Fruit fly (Drosophila melanogaster) whole organism, embryonic: ENCODE data around the gene CG4783.

Experiments used
- Aef1 ChIP-seq: fragments of 200-800 bp; sonication (Bioruptor generic); IDR thresholded peaks from 3 replicates; pipeline ENCODE4 v1.3.6; 2022; ENCODE audit warnings: missing biosample characterization, missing genetic modification characterization
- BEAF-32 ChIP-seq: fragments of 200-800 bp; sonication (Bioruptor generic); optimal IDR thresholded peaks from 3 replicates; lab custom pipeline; 2017; ENCODE audit warnings: missing biosample characterization, missing genetic modification characterization, mild to moderate bottlenecking, moderate library complexity, missing genetic modification reagents
- CG11456 ChIP-seq: fragments of 200-800 bp; sonication (Bioruptor generic); IDR thresholded peaks from 3 replicates; pipeline ENCODE4 v1.3.6; 2022; ENCODE audit warnings: missing biosample characterization, missing genetic modification characterization
- CG12104 ChIP-seq: fragments of 200-800 bp; sonication (Bioruptor generic); optimal IDR thresholded peaks from 3 replicates; lab custom pipeline; 2016; ENCODE audit warnings: missing biosample characterization, missing genetic modification characterization
- CG15011 ChIP-seq: fragments of 200-800 bp; sonication (Bioruptor generic); optimal IDR thresholded peaks from 3 replicates; lab custom pipeline; 2018; ENCODE audit warnings: missing biosample characterization, mild to moderate bottlenecking, missing genetic modification characterization
- CG1529 ChIP-seq: fragments of 200-800 bp; sonication (Bioruptor generic); optimal IDR thresholded peaks from 3 replicates; lab custom pipeline; 2018; ENCODE audit warnings: missing biosample characterization, missing genetic modification characterization
- CG17328 ChIP-seq: fragments of 200-800 bp; sonication (Bioruptor generic); IDR thresholded peaks from 2 replicates; pipeline ENCODE4 v1.3.6; 2022; ENCODE audit warnings: missing biosample characterization, missing genetic modification characterization
- CG17912 ChIP-seq: fragments of 200-800 bp; sonication (Bioruptor generic); optimal IDR thresholded peaks from 2 replicates; lab custom pipeline; 2018; ENCODE audit warnings: missing biosample characterization, mild to moderate bottlenecking, missing genetic modification characterization
- CG2678 ChIP-seq: fragments of 200-800 bp; sonication (Bioruptor generic); optimal IDR thresholded peaks from 3 replicates; lab custom pipeline; 2019; ENCODE audit warnings: missing biosample characterization, mild to moderate bottlenecking, missing genetic modification characterization, moderate library complexity
- CG2712 ChIP-seq: fragments of 200-800 bp; optimal IDR thresholded peaks from 3 replicates; lab custom pipeline; 2019; ENCODE audit warnings: missing biosample characterization, mild to moderate bottlenecking, missing genetic modification characterization, moderate library complexity
- CG3065 ChIP-seq: fragments of 200-800 bp; sonication (Bioruptor generic); optimal IDR thresholded peaks from 2 replicates; lab custom pipeline; 2016; ENCODE audit warnings: missing biosample characterization, missing genetic modification characterization
- CG31365 ChIP-seq: fragments of 200-800 bp; sonication (Bioruptor generic); optimal IDR thresholded peaks from 2 replicates; lab custom pipeline; 2018; ENCODE audit warnings: missing biosample characterization, mild to moderate bottlenecking, missing genetic modification characterization
- CG32532 ChIP-seq: fragments of 200-800 bp; sonication (Bioruptor generic); IDR thresholded peaks from 2 replicates; pipeline ENCODE4 v1.3.6; 2022; ENCODE audit warnings: missing biosample characterization, missing genetic modification characterization
- CG33213 ChIP-seq: fragments of 200-800 bp; sonication (Bioruptor generic); optimal IDR thresholded peaks from 3 replicates; lab custom pipeline; 2016; ENCODE audit warnings: missing biosample characterization, missing genetic modification characterization
- CG3995 ChIP-seq: fragments of 200-800 bp; sonication (Bioruptor generic); optimal IDR thresholded peaks from 3 replicates; lab custom pipeline; 2016; ENCODE audit warnings: missing biosample characterization, missing genetic modification characterization
- CG6175 ChIP-seq: fragments of 200-800 bp; sonication (Bioruptor generic); IDR thresholded peaks from 3 replicates; pipeline ENCODE4 v1.3.6; 2022; ENCODE audit warnings: missing biosample characterization, missing genetic modification characterization
- CG6683 ChIP-seq: fragments of 200-800 bp; sonication (Bioruptor generic); optimal IDR thresholded peaks from 2 replicates; lab custom pipeline; 2017; ENCODE audit warnings: missing biosample characterization, mild to moderate bottlenecking, missing genetic modification characterization, missing genetic modification reagents
- CG7786 ChIP-seq: fragments of 200-800 bp; sonication (Bioruptor generic); optimal IDR thresholded peaks from 2 replicates; lab custom pipeline; 2016; ENCODE audit warnings: missing biosample characterization, missing genetic modification characterization
- CG7928 ChIP-seq: fragments of 200-800 bp; sonication (Bioruptor generic); optimal IDR thresholded peaks from 2 replicates; lab custom pipeline; 2017; ENCODE audit warnings: missing biosample characterization, mild to moderate bottlenecking, missing genetic modification characterization
- CG8290 ChIP-seq, 3 experiments: fragments of 200-800 bp; sonication (Bioruptor generic); optimal IDR thresholded peaks; 2 replicates each; lab custom pipeline; 2016 to 2019; ENCODE audit warnings: missing biosample characterization in 3 of 3, missing genetic modification characterization in 3 of 3, mild to moderate bottlenecking in 2 of 3, moderate library complexity in 1 of 3
- CG8478 ChIP-seq: fragments of >200 bp; optimal IDR thresholded peaks from 2 replicates; lab custom pipeline; 2018
- CG9727 ChIP-seq: fragments of 200-800 bp; sonication (Bioruptor generic); optimal IDR thresholded peaks from 3 replicates; lab custom pipeline; 2017; ENCODE audit warnings: missing biosample characterization, mild to moderate bottlenecking, missing genetic modification characterization
- CG9797 ChIP-seq: fragments of 200-800 bp; sonication (Bioruptor generic); optimal IDR thresholded peaks from 3 replicates; lab custom pipeline; 2018; ENCODE audit warnings: missing biosample characterization, mild to moderate bottlenecking, missing genetic modification characterization
- CG9876 ChIP-seq: fragments of 200-800 bp; sonication (Bioruptor generic); optimal IDR thresholded peaks from 2 replicates; lab custom pipeline; 2016; ENCODE audit warnings: missing biosample characterization, missing genetic modification characterization
- CTCF ChIP-seq: fragments of 200-800 bp; sonication (Bioruptor generic); optimal IDR thresholded peaks from 2 replicates; lab custom pipeline; 2017; ENCODE audit warnings: missing biosample characterization, mild to moderate bottlenecking, missing genetic modification characterization, moderate library complexity
- Dek ChIP-seq: fragments of 200-800 bp; sonication (Bioruptor generic); optimal IDR thresholded peaks from 3 replicates; lab custom pipeline; 2019; ENCODE audit warnings: missing biosample characterization, mild to moderate bottlenecking, missing genetic modification characterization, moderate library complexity
- E2f1 ChIP-seq: fragments of 200-800 bp; sonication (Bioruptor generic); IDR thresholded peaks from 2 replicates; pipeline ENCODE4 v1.3.6; 2022; ENCODE audit warnings: missing biosample characterization, missing genetic modification characterization
- HLH54F ChIP-seq: fragments of 200-800 bp; sonication (Bioruptor generic); optimal IDR thresholded peaks from 3 replicates; lab custom pipeline; 2016; ENCODE audit warnings: missing biosample characterization, missing genetic modification characterization
- Hand ChIP-seq: fragments of 200-800 bp; sonication (Bioruptor generic); optimal IDR thresholded peaks from 2 replicates; lab custom pipeline; 2017; ENCODE audit warnings: mild to moderate bottlenecking, missing biosample characterization, missing genetic modification reagents, missing genetic modification characterization
- Hr51 ChIP-seq, 2 experiments: fragments of 200-800 bp; sonication (Bioruptor generic); optimal IDR thresholded peaks; 2 replicates in 1 of 2; 3 replicates in 1 of 2; lab custom pipeline; 2016 to 2018; ENCODE audit warnings: missing biosample characterization in 2 of 2, missing genetic modification characterization in 2 of 2, mild to moderate bottlenecking in 1 of 2, moderate library complexity in 1 of 2
- Myb ChIP-seq: fragments of 200-800 bp; sonication (Bioruptor generic); optimal IDR thresholded peaks from 2 replicates; lab custom pipeline; 2016; ENCODE audit warnings: missing biosample characterization, missing genetic modification characterization
- NK7.1 ChIP-seq: fragments of 200-800 bp; sonication (Bioruptor generic); optimal IDR thresholded peaks from 3 replicates; lab custom pipeline; 2016; ENCODE audit warnings: missing biosample characterization, missing genetic modification characterization
- Sry-δ ChIP-seq: fragments of 200-800 bp; sonication (Bioruptor generic); optimal IDR thresholded peaks from 2 replicates; lab custom pipeline; 2016; ENCODE audit warnings: missing biosample characterization, missing genetic modification characterization
- ash1 ChIP-seq: fragments of 200-800 bp; sonication (Bioruptor generic); optimal IDR thresholded peaks from 2 replicates; lab custom pipeline; 2018; ENCODE audit warnings: missing biosample characterization, mild to moderate bottlenecking, missing genetic modification characterization
- chn ChIP-seq: fragments of 200-800 bp; sonication (Bioruptor generic); optimal IDR thresholded peaks from 2 replicates; lab custom pipeline; 2016; ENCODE audit warnings: missing biosample characterization, missing genetic modification characterization
- croc ChIP-seq: fragments of 200-800 bp; sonication (Bioruptor generic); conservative IDR thresholded peaks from 3 replicates; pipeline ENCODE4 v1.3.6; 2022; ENCODE audit warnings: missing biosample characterization, missing genetic modification characterization
- dan ChIP-seq: fragments of 200-800 bp; sonication (Bioruptor generic); IDR thresholded peaks from 2 replicates; pipeline ENCODE4 v1.3.6; 2022; ENCODE audit warnings: missing biosample characterization, missing genetic modification characterization
- fru ChIP-seq: fragments of >200 bp; optimal IDR thresholded peaks from 2 replicates; lab custom pipeline; 2017
- gem ChIP-seq: fragments of 200-800 bp; sonication (Bioruptor generic); optimal IDR thresholded peaks from 2 replicates; lab custom pipeline; 2019; ENCODE audit warnings: missing biosample characterization, mild to moderate bottlenecking, missing genetic modification characterization, moderate library complexity
- grau ChIP-seq: fragments of 200-800 bp; optimal IDR thresholded peaks from 3 replicates; lab custom pipeline; 2019; ENCODE audit warnings: missing biosample characterization, mild to moderate bottlenecking, missing genetic modification characterization, moderate library complexity
- hkb ChIP-seq, 2 experiments: fragments of 200-800 bp in 1 of 2; fragments of >200 bp in 1 of 2; sonication (Bioruptor generic) in 1 of 2; IDR thresholded peaks in 1 of 2; optimal IDR thresholded peaks in 1 of 2; 2 replicates each; pipeline versions ENCODE4 v1.3.6 to Lab custom; 2017 to 2022; ENCODE audit warnings: missing biosample characterization in 1 of 2, missing genetic modification characterization in 1 of 2
- insv ChIP-seq, 2 experiments: fragments of 200-800 bp; sonication (Bioruptor generic); optimal IDR thresholded peaks; 3 replicates each; lab custom pipeline; 2016 to 2018; ENCODE audit warnings: missing biosample characterization in 2 of 2, missing genetic modification characterization in 2 of 2
- kah ChIP-seq: fragments of 200-800 bp; sonication (Bioruptor generic); optimal IDR thresholded peaks from 2 replicates; lab custom pipeline; 2018; ENCODE audit warnings: missing biosample characterization, mild to moderate bottlenecking, missing genetic modification characterization
- onecut ChIP-seq: fragments of 200-800 bp; sonication (Bioruptor generic); IDR thresholded peaks from 2 replicates; pipeline ENCODE4 v1.3.6; 2022; ENCODE audit warnings: missing biosample characterization, missing genetic modification characterization
- pan ChIP-seq, 4 experiments: fragments of >200 bp in 3 of 4; fragments of 200-800 bp in 1 of 4; sonication (Bioruptor generic) in 1 of 4; optimal IDR thresholded peaks in 3 of 4; IDR thresholded peaks in 1 of 4; 2 replicates each; pipeline versions ENCODE4 v1.3.6 to Lab custom; 2017 to 2022; ENCODE audit warnings: missing biosample characterization in 2 of 4, missing genetic modification characterization in 2 of 4, mixed read lengths in 1 of 4
- pnt ChIP-seq: fragments of 200-800 bp; sonication (Bioruptor generic); optimal IDR thresholded peaks from 3 replicates; lab custom pipeline; 2016; ENCODE audit warnings: missing biosample characterization, missing genetic modification characterization
- sisA ChIP-seq: fragments of 200-800 bp; sonication (Bioruptor generic); IDR thresholded peaks from 2 replicates; pipeline ENCODE4 v1.3.6; 2022; ENCODE audit warnings: missing biosample characterization, missing genetic modification characterization
- slbo ChIP-seq: fragments of 200-800 bp; sonication (Bioruptor generic); IDR thresholded peaks from 2 replicates; pipeline ENCODE4 v1.3.6; 2022; ENCODE audit warnings: missing biosample characterization, missing genetic modification characterization
- sob ChIP-seq: fragments of 200-800 bp; sonication (Bioruptor generic); IDR thresholded peaks from 2 replicates; pipeline ENCODE4 v1.3.6; 2022; ENCODE audit warnings: missing biosample characterization, missing genetic modification characterization
- stc ChIP-seq: fragments of 200-800 bp; sonication (Bioruptor generic); IDR thresholded peaks from 2 replicates; pipeline ENCODE4 v1.3.6; 2022; ENCODE audit warnings: missing biosample characterization, missing genetic modification characterization
- unc-4 ChIP-seq: fragments of 200-800 bp; sonication (Bioruptor generic); IDR thresholded peaks from 2 replicates; pipeline ENCODE4 v1.3.6; 2022; ENCODE audit warnings: missing biosample characterization, missing genetic modification characterization; ENCODE audit not compliant: partially characterized antibody

CG4783 gene

dm6 chr3R:19908863-19909343 lies 39.3 kb upstream of the CG4783 start (continued):
- peak; percentile 65 for TF ChIP-seq Myb (GFP tag; lab: Kevin White, UChicago)
- peak; percentile 56 for TF ChIP-seq Hand (GFP tag; lab: Kevin White, UChicago)
- peak; percentile 93 for TF ChIP-seq slbo (GFP tag; lab: Robert Waterston, UW)
- TF ChIP-seq CG9797 (GFP tag; lab: Kevin White, UChicago), result no peak
- TF ChIP-seq unc-4 (GFP tag; lab: Robert Waterston, UW), result no peak
- TF ChIP-seq CG6683 (GFP tag; lab: Kevin White, UChicago), result peak; percentile 53
- peak; percentile 56 for TF ChIP-seq NK7.1 (GFP tag; lab: Kevin White, UChicago)
- peak; percentile 86 for TF ChIP-seq Aef1 (GFP tag; lab: Robert Waterston, UW)
- peak; percentile 57; the same call in 1 of the 3 replicates for TF ChIP-seq CG6175 (GFP tag; lab: Robert Waterston, UW)
- peak; percentile 62 for TF ChIP-seq CG9727 (GFP tag; lab: Kevin White, UChicago)
- no peak for TF ChIP-seq pan (optimal IDR thresholded peaks at IDR 0.05; lab: Kevin White, UChicago)
- peak in 1 of 2 experiments; percentile 91 for TF ChIP-seq pan (GFP tag; optimal IDR thresholded peaks at IDR 0.05 in 1 of 2, IDR thresholded peaks at IDR 0.05 in 1 of 2)
- TF ChIP-seq grau (tag; lab: Kevin White, UChicago), result peak; percentile 86
- TF ChIP-seq E2f1, result peak; percentile 89
- TF ChIP-seq CTCF (GFP tag; lab: Kevin White, UChicago), result peak; percentile 25
- no peak for TF ChIP-seq hkb (optimal IDR thresholded peaks at IDR 0.05; lab: Kevin White, UChicago)
- TF ChIP-seq hkb (GFP tag; IDR thresholded peaks at IDR 0.05; lab: Robert Waterston, UW), result peak; percentile 87
- peak; percentile 29 for TF ChIP-seq Sry-δ (GFP tag; lab: Kevin White, UChicago)
- TF ChIP-seq CG7786, result peak; percentile 77
- TF ChIP-seq HLH54F (GFP tag; lab: Kevin White, UChicago), result peak; percentile 80
- TF ChIP-seq sisA (GFP tag; lab: Robert Waterston, UW), result peak; percentile 82
- peak; percentile 29 for TF ChIP-seq CG3995
- peak; percentile 66 for TF ChIP-seq CG33213 (GFP tag; lab: Kevin White, UChicago)
- peak; percentile 67 for TF ChIP-seq CG12104 (GFP tag; lab: Kevin White, UChicago)
- TF ChIP-seq CG2678 (tag; lab: Kevin White, UChicago), result peak; percentile 84
- no peak for TF ChIP-seq BEAF-32 (GFP tag; lab: Kevin White, UChicago)
- TF ChIP-seq fru, result no peak
- TF ChIP-seq sob, result peak; percentile 85
- peak; percentile 70 to 87 for TF ChIP-seq Hr51 (GFP tag; optimal IDR thresholded peaks at IDR 0.05; lab: Kevin White, UChicago)
- peak; percentile 78 for TF ChIP-seq onecut
- TF ChIP-seq CG15011 (GFP tag; lab: Kevin White, UChicago), result peak; percentile 65
- TF ChIP-seq stc (GFP tag; lab: Robert Waterston, UW), result peak; percentile 86
- TF ChIP-seq CG1529 (GFP tag; lab: Kevin White, UChicago), result peak; percentile 75
- peak; percentile 91 for TF ChIP-seq CG17328 (GFP tag; lab: Robert Waterston, UW)
- no peak for TF ChIP-seq CG8478 (lab: Kevin White, UChicago)
- peak; percentile 56 for TF ChIP-seq croc (GFP tag; lab: Robert Waterston, UW)
- TF ChIP-seq CG31365 (tag; lab: Kevin White, UChicago), result peak; percentile 60
- peak; percentile 89 for TF ChIP-seq gem
- TF ChIP-seq CG3065, result peak; percentile 55
- no peak for TF ChIP-seq CG17912 (GFP tag; lab: Kevin White, UChicago)
- TF ChIP-seq CG9876 (GFP tag; lab: Kevin White, UChicago), result peak; percentile 75
- peak; percentile 83 for TF ChIP-seq chn (GFP tag; lab: Kevin White, UChicago)
- TF ChIP-seq insv (GFP tag; optimal IDR thresholded peaks at IDR 0.05; lab: Kevin White, UChicago), result no peak
- TF ChIP-seq CG11456 (GFP tag; lab: Robert Waterston, UW), result peak; percentile 87
- TF ChIP-seq CG7928 (GFP tag; lab: Kevin White, UChicago), result no peak
- no peak for TF ChIP-seq ash1 (GFP tag; lab: Kevin White, UChicago)
- TF ChIP-seq CG2712 (tag; lab: Kevin White, UChicago), result peak; percentile 65
- TF ChIP-seq CG32532, result peak; percentile 91
- TF ChIP-seq dan (GFP tag; lab: Robert Waterston, UW), result no peak
- peak; percentile 74 for TF ChIP-seq Dek
- peak; percentile 15 for TF ChIP-seq kah (GFP tag; lab: Kevin White, UChicago)
- TF ChIP-seq pnt, result peak; percentile 69
- peak; percentile 21 for TF ChIP-seq CG8290 (GFP tag; optimal IDR thresholded peaks at IDR 0.05; lab: Kevin White, UChicago)
- TF ChIP-seq CG8290 (tag; optimal IDR thresholded peaks at IDR 0.05; lab: Kevin White, UChicago), result peak in 1 of 2 experiments; percentile 96
